Worm (Caenorhabditis elegans) whole organism, L1 larva: ENCODE results near the gene trm-1.

Experiments
- C34B4.2 ChIP-seq: sonication (generic microtip); optimal IDR thresholded peaks from 2 replicates; lab custom pipeline; 2017; ENCODE audit warnings: mild to moderate bottlenecking, missing genetic modification characterization, missing compliant biosample characterization
- aha-1 ChIP-seq: fragments of 150-350 bp; optimal IDR thresholded peaks from 2 replicates; lab custom pipeline; 2014; ENCODE audit warnings: missing biosample characterization, missing genetic modification characterization
- alr-1 ChIP-seq: fragments of 200-800 bp; sonication (Bioruptor generic); optimal IDR thresholded peaks from 2 replicates; lab custom pipeline; 2018; ENCODE audit warnings: borderline replicate concordance, mild to moderate bottlenecking, missing genetic modification characterization, missing compliant biosample characterization
- ama-1 ChIP-seq: fragments of 150-350 bp; optimal IDR thresholded peaks from 2 replicates; lab custom pipeline; 2014
- ceh-8 ChIP-seq: fragments of 200-800 bp; sonication (Bioruptor generic); optimal IDR thresholded peaks from 2 replicates; lab custom pipeline; 2018; ENCODE audit warnings: mild to moderate bottlenecking, missing genetic modification characterization, moderate library complexity, missing compliant biosample characterization
- ceh-82 ChIP-seq, 3 experiments: fragments of 150-350 bp in 1 of 3; sonication (generic microtip) in 2 of 3; optimal IDR thresholded peaks; 2 replicates each; lab custom pipeline; 2014 to 2017; ENCODE audit warnings: missing biosample characterization in 3 of 3, missing genetic modification characterization in 3 of 3
- ceh-88 ChIP-seq: fragments of 200-800 bp; sonication (Bioruptor generic); IDR thresholded peaks from 2 replicates; pipeline ENCODE4 v1.3.6; 2022; ENCODE audit warnings: missing genetic modification characterization, missing compliant biosample characterization
- ces-1 ChIP-seq: fragments of 150-350 bp; optimal IDR thresholded peaks from 2 replicates; lab custom pipeline; 2014; ENCODE audit warnings: missing biosample characterization, missing genetic modification reagents, missing genetic modification characterization
- efl-1 ChIP-seq, 4 experiments: fragments of 150-350 bp; optimal IDR thresholded peaks in 3 of 4; peaks in 1 of 4; 1 replicate in 1 of 4; 2 replicates in 3 of 4; lab custom pipeline; 2014; ENCODE audit warnings: missing biosample characterization in 2 of 4, missing genetic modification characterization in 2 of 4, missing genetic modification reagents in 2 of 4
- egl-13 ChIP-seq: sonication (generic microtip); optimal IDR thresholded peaks from 2 replicates; lab custom pipeline; 2016; ENCODE audit warnings: missing genotype, missing genetic modification reagents, missing genetic modification characterization, missing compliant biosample characterization
- egl-27 ChIP-seq, 2 experiments: fragments of 150-350 bp in 1 of 2; sonication (generic microtip); optimal IDR thresholded peaks; 3 replicates each; lab custom pipeline; 2017 to 2018; ENCODE audit warnings: missing biosample characterization in 2 of 2, missing genetic modification characterization in 2 of 2, missing genetic modification reagents in 2 of 2
- elt-2 ChIP-seq: sonication (generic microtip); optimal IDR thresholded peaks from 2 replicates; lab custom pipeline; 2016; ENCODE audit warnings: missing genetic modification characterization, mild to moderate bottlenecking, inconsistent platforms, missing compliant biosample characterization, missing genetic modification reagents
- elt-3 ChIP-seq, 6 experiments: fragments of 150-350 bp in 1 of 6; sonication (generic microtip); optimal IDR thresholded peaks; 2 replicates each; lab custom pipeline; 2017 to 2018; ENCODE audit warnings: missing biosample characterization in 6 of 6, missing genetic modification characterization in 6 of 6, inconsistent platforms in 1 of 6
- fkh-4 ChIP-seq: sonication (generic microtip); optimal IDR thresholded peaks from 2 replicates; lab custom pipeline; 2016; ENCODE audit warnings: missing compliant biosample characterization, missing genetic modification characterization, borderline replicate concordance
- fkh-8 ChIP-seq: sonication (generic microtip); optimal IDR thresholded peaks from 2 replicates; lab custom pipeline; 2016; ENCODE audit warnings: mild to moderate bottlenecking, missing genetic modification characterization, missing compliant biosample characterization
- fos-1 ChIP-seq: fragments of 150-350 bp; optimal IDR thresholded peaks from 2 replicates; lab custom pipeline; 2014; ENCODE audit warnings: missing biosample characterization, missing genetic modification characterization
- grh-1 ChIP-seq: fragments of 200-800 bp; sonication (Bioruptor generic); IDR thresholded peaks from 2 replicates; pipeline ENCODE4 v1.3.6; 2022; ENCODE audit warnings: missing genetic modification reagents, missing genetic modification characterization, missing compliant biosample characterization
- hlh-4 ChIP-seq: sonication (generic microtip); optimal IDR thresholded peaks from 2 replicates; lab custom pipeline; 2016; ENCODE audit warnings: mild to moderate bottlenecking, missing genetic modification characterization, missing compliant biosample characterization
- isw-1 ChIP-seq: fragments of 200-800 bp; sonication (Bioruptor generic); IDR thresholded peaks from 2 replicates; pipeline ENCODE4 v1.3.6; 2022; ENCODE audit warnings: missing genetic modification characterization, missing compliant biosample characterization
- lin-13 ChIP-seq: fragments of 150-350 bp; optimal IDR thresholded peaks from 2 replicates; lab custom pipeline; 2014; ENCODE audit warnings: missing biosample characterization, missing genetic modification reagents, missing genetic modification characterization
- lin-14 ChIP-seq: fragments of 200-800 bp; sonication (Bioruptor generic); optimal IDR thresholded peaks from 2 replicates; lab custom pipeline; 2018; ENCODE audit warnings: mild to moderate bottlenecking, missing genetic modification characterization, moderate library complexity, missing compliant biosample characterization
- lin-15B ChIP-seq: fragments of 150-350 bp; sonication (generic microtip); optimal IDR thresholded peaks from 3 replicates; lab custom pipeline; 2014; ENCODE audit warnings: missing biosample characterization, missing genetic modification characterization
- lin-35 ChIP-seq, 2 experiments: fragments of 150-350 bp; optimal IDR thresholded peaks; 2 replicates each; lab custom pipeline; 2014; ENCODE audit warnings: missing biosample characterization in 2 of 2, missing genetic modification characterization in 2 of 2, missing genetic modification reagents in 2 of 2
- lsy-2 ChIP-seq, 2 experiments: fragments of 150-350 bp; optimal IDR thresholded peaks; 2 replicates each; lab custom pipeline; 2014; ENCODE audit warnings: missing biosample characterization in 2 of 2, missing genetic modification characterization in 2 of 2
- mdl-1 ChIP-seq, 2 experiments: fragments of 150-350 bp; optimal IDR thresholded peaks; 2 replicates each; lab custom pipeline; 2014 to 2017; ENCODE audit warnings: missing biosample characterization in 2 of 2, missing genetic modification characterization in 2 of 2, inconsistent platforms in 1 of 2
- mef-2 ChIP-seq: fragments of 150-350 bp; optimal IDR thresholded peaks from 2 replicates; lab custom pipeline; 2014; ENCODE audit warnings: missing biosample characterization, missing genetic modification characterization
- nhr-11 ChIP-seq: fragments of 150-350 bp; optimal IDR thresholded peaks from 2 replicates; lab custom pipeline; 2014; ENCODE audit warnings: missing biosample characterization, missing genetic modification characterization
- nhr-19 ChIP-seq: fragments of 200-800 bp; sonication (Bioruptor generic); conservative IDR thresholded peaks from 2 replicates; pipeline ENCODE4 v1.3.6; 2022; ENCODE audit warnings: missing genetic modification characterization, missing compliant biosample characterization
- nhr-20 ChIP-seq: sonication (generic microtip); optimal IDR thresholded peaks from 2 replicates; lab custom pipeline; 2016; ENCODE audit warnings: mild to moderate bottlenecking, missing genetic modification characterization, missing compliant biosample characterization
- nhr-237 ChIP-seq: fragments of 150-350 bp; optimal IDR thresholded peaks from 2 replicates; lab custom pipeline; 2014; ENCODE audit warnings: missing biosample characterization, missing genetic modification characterization
- nhr-47 ChIP-seq: sonication (generic microtip); optimal IDR thresholded peaks from 2 replicates; lab custom pipeline; 2016; ENCODE audit warnings: mild to moderate bottlenecking, missing genetic modification characterization, moderate library complexity, missing compliant biosample characterization
- nhr-71 ChIP-seq: sonication (generic microtip); optimal IDR thresholded peaks from 2 replicates; lab custom pipeline; 2016; ENCODE audit warnings: mild to moderate bottlenecking, missing genetic modification characterization, moderate library complexity, missing compliant biosample characterization
- nhr-77 ChIP-seq: fragments of 150-350 bp; optimal IDR thresholded peaks from 2 replicates; lab custom pipeline; 2014; ENCODE audit warnings: missing biosample characterization, missing genetic modification characterization
- nhr-90 ChIP-seq: sonication (generic microtip); optimal IDR thresholded peaks from 2 replicates; lab custom pipeline; 2016; ENCODE audit warnings: mild to moderate bottlenecking, missing genetic modification characterization, missing compliant biosample characterization; ENCODE audit not compliant: poor library complexity
- pax-3 ChIP-seq: fragments of 200-800 bp; sonication (Bioruptor generic); optimal IDR thresholded peaks from 2 replicates; lab custom pipeline; 2018; ENCODE audit warnings: mild to moderate bottlenecking, missing genetic modification characterization, moderate library complexity, missing compliant biosample characterization
- pqm-1 ChIP-seq: sonication (generic microtip); optimal IDR thresholded peaks from 3 replicates; lab custom pipeline; 2017; ENCODE audit warnings: missing biosample characterization, missing genetic modification characterization
- rnt-1 ChIP-seq: sonication (generic microtip); optimal IDR thresholded peaks from 2 replicates; lab custom pipeline; 2016; ENCODE audit warnings: mild to moderate bottlenecking, missing genetic modification characterization, moderate library complexity, missing compliant biosample characterization
- skn-1 ChIP-seq: fragments of 150-350 bp; optimal IDR thresholded peaks from 2 replicates; lab custom pipeline; 2014; ENCODE audit warnings: missing biosample characterization, missing genetic modification characterization
- snpc-4 ChIP-seq: fragments of 150-350 bp; optimal IDR thresholded peaks from 2 replicates; lab custom pipeline; 2014; ENCODE audit warnings: missing biosample characterization, missing genetic modification characterization
- snu-23 ChIP-seq: sonication (generic microtip); optimal IDR thresholded peaks from 2 replicates; lab custom pipeline; 2016; ENCODE audit warnings: missing genetic modification characterization, missing compliant biosample characterization
- sup-37 ChIP-seq: fragments of 200-800 bp; sonication (Bioruptor generic); optimal IDR thresholded peaks from 2 replicates; lab custom pipeline; 2018; ENCODE audit warnings: mild to moderate bottlenecking, missing genetic modification characterization, missing compliant biosample characterization
- tlp-1 ChIP-seq: fragments of 150-350 bp; optimal IDR thresholded peaks from 2 replicates; lab custom pipeline; 2014; ENCODE audit warnings: missing biosample characterization, missing genetic modification characterization
- unc-130 ChIP-seq: fragments of 150-350 bp; optimal IDR thresholded peaks from 2 replicates; lab custom pipeline; 2017; ENCODE audit warnings: missing biosample characterization, missing genetic modification characterization, inconsistent platforms
- unc-86 ChIP-seq: sonication (generic microtip); optimal IDR thresholded peaks from 2 replicates; lab custom pipeline; 2016; ENCODE audit warnings: missing genetic modification characterization, missing compliant biosample characterization
- vab-15 ChIP-seq: sonication (generic microtip); optimal IDR thresholded peaks from 2 replicates; lab custom pipeline; 2017; ENCODE audit warnings: missing genotype, mild to moderate bottlenecking, missing genetic modification characterization, missing compliant biosample characterization
- zag-1 ChIP-seq: fragments of 150-350 bp; optimal IDR thresholded peaks from 2 replicates; lab custom pipeline; 2014; ENCODE audit warnings: missing biosample characterization, missing genetic modification characterization
- ztf-11 ChIP-seq, 2 experiments: sonication (generic microtip); optimal IDR thresholded peaks; 2 replicates each; lab custom pipeline; 2016 to 2017; ENCODE audit warnings: missing genetic modification characterization in 2 of 2, missing biosample characterization in 1 of 2, missing compliant biosample characterization in 1 of 2

The trm-1 gene

ce11 chrV:14223141-14223540, 37.7 kb upstream of the trm-1 start:
- no peak for TF ChIP-seq lin-14 (GFP tag; lab: Kevin White, UChicago)
- no peak for TF ChIP-seq efl-1 (optimal IDR thresholded peaks at IDR 0.05; lab: Kevin White, UChicago)
- peak in 1 of 2 experiments; percentile 92 for TF ChIP-seq efl-1 (GFP tag; optimal IDR thresholded peaks at IDR 0.05 in 1 of 2; lab: Kevin White, UChicago)
- TF ChIP-seq, all 84 proteins: peak for 1

- TF ChIP-seq nhr-19 (no peak), nhr-237 (tag; lab: Kevin White, UChicago) (no peak), snpc-4 (tag; lab: Kevin White, UChicago) (no peak), tlp-1 (tag; lab: Kevin White, UChicago) (no peak), egl-27 (tag; optimal IDR thresholded peaks at IDR 0.05; lab: Kevin White, UChicago) (no peak), mef-2 (tag; lab: Kevin White, UChicago) (no peak), skn-1 (tag; lab: Kevin White, UChicago) (no peak), nhr-20 (tag; lab: Kevin White, UChicago) (no peak), lin-14 (GFP tag; lab: Kevin White, UChicago) (no peak), fos-1 (tag; lab: Kevin White, UChicago) (no peak), nhr-77 (tag; lab: Kevin White, UChicago) (no peak), C34B4.2 (no peak)
Observed at ce11 chrV:14215106-14215505, 29.7 kb upstream of the trm-1 start, which contains the start of gene T16A9.5. Gene T16A9.5 (minus strand): TSS chrV:14215206.

- no peak for TF ChIP-seq lin-15B
- no peak for TF ChIP-seq isw-1 (GFP tag; lab: Robert Waterston, UW)
- no peak for TF ChIP-seq pax-3
- TF ChIP-seq mdl-1 (tag; optimal IDR thresholded peaks at IDR 0.05; lab: Kevin White, UChicago): peak in 1 of 2 experiments; percentile 54
- no peak for TF ChIP-seq unc-130 (tag; lab: Kevin White, UChicago)
- peak; percentile 29 for TF ChIP-seq snu-23 (GFP tag; lab: Kevin White, UChicago)
- TF ChIP-seq nhr-237 (tag; lab: Kevin White, UChicago): no peak
- no peak for TF ChIP-seq ztf-11 (tag; optimal IDR thresholded peaks at IDR 0.05; lab: Kevin White, UChicago)
- TF ChIP-seq fkh-8 (tag; lab: Kevin White, UChicago): no peak
- no peak for TF ChIP-seq mef-2 (tag; lab: Kevin White, UChicago)
- TF ChIP-seq hlh-4 (tag; lab: Kevin White, UChicago): no peak
- TF ChIP-seq nhr-47 (tag; lab: Kevin White, UChicago): no peak
- peak in 2 of 6 experiments; percentile 29 to 94 for TF ChIP-seq elt-3 (tag; optimal IDR thresholded peaks at IDR 0.05; lab: Kevin White, UChicago)
- no peak for TF ChIP-seq rnt-1 (tag; lab: Kevin White, UChicago)
- TF ChIP-seq lsy-2 (tag; optimal IDR thresholded peaks at IDR 0.05; lab: Kevin White, UChicago): peak in 1 of 2 experiments; percentile 13
- TF ChIP-seq ces-1: no peak
- no peak for TF ChIP-seq tlp-1 (tag; lab: Kevin White, UChicago)
- TF ChIP-seq egl-27 (tag; optimal IDR thresholded peaks at IDR 0.05; lab: Kevin White, UChicago): no peak
- TF ChIP-seq lin-35 (GFP tag; optimal IDR thresholded peaks at IDR 0.05; lab: Kevin White, UChicago): peak in 1 of 2 experiments; percentile 52
- no peak for TF ChIP-seq ceh-82 (tag; optimal IDR thresholded peaks at IDR 0.05; lab: Kevin White, UChicago)
- TF ChIP-seq nhr-19: 0 out of 2 replicates have a peak, but pooled peaks have one; percentile 20
- no peak for TF ChIP-seq efl-1 (optimal IDR thresholded peaks at IDR 0.05; lab: Kevin White, UChicago)
- peak in 1 of 2 experiments; percentile 84 for TF ChIP-seq efl-1 (GFP tag; optimal IDR thresholded peaks at IDR 0.05 in 1 of 2; lab: Kevin White, UChicago)
- no peak for TF ChIP-seq grh-1 (GFP tag; lab: Robert Waterston, UW)
- peak; percentile 78 for TF ChIP-seq elt-2 (tag; lab: Kevin White, UChicago)
- TF ChIP-seq pqm-1 (tag; lab: Kevin White, UChicago): no peak
- TF ChIP-seq aha-1: no peak
- no peak for TF ChIP-seq nhr-11
- TF ChIP-seq lin-14 (GFP tag; lab: Kevin White, UChicago): peak; percentile 68
- TF ChIP-seq lin-13: no peak
- no peak for TF ChIP-seq alr-1
- no peak for TF ChIP-seq vab-15 (tag; lab: Kevin White, UChicago)
- TF ChIP-seq fkh-4: no peak
- no peak for TF ChIP-seq nhr-71
- peak; percentile 22 for TF ChIP-seq nhr-90 (tag; lab: Kevin White, UChicago)
- no peak for TF ChIP-seq zag-1 (tag; lab: Kevin White, UChicago)
- no peak for TF ChIP-seq sup-37
- TF ChIP-seq unc-86 (tag; lab: Kevin White, UChicago): no peak
- TF ChIP-seq ama-1 (lab: Kevin White, UChicago): no peak
- no peak for TF ChIP-seq egl-13
- no peak for TF ChIP-seq ceh-88 (GFP tag; lab: Robert Waterston, UW)
- no peak for TF ChIP-seq ceh-8 (GFP tag; lab: Kevin White, UChicago)
Observed at ce11 chrV:14212813-14213212, 27.4 kb upstream of the trm-1 start.
